Fruit fly (Drosophila melanogaster) S2 (cell line): ENCODE results near the gene CG15549.

ENCODE experiments used
- CG8478 ChIP-seq: fragments of >200 bp; optimal IDR thresholded peaks from 2 replicates; lab custom pipeline; 2018
- CTCF ChIP-seq, 2 experiments: fragments of >200 bp; optimal IDR thresholded peaks; 2 replicates each; lab custom pipeline; 2018

DNA sequence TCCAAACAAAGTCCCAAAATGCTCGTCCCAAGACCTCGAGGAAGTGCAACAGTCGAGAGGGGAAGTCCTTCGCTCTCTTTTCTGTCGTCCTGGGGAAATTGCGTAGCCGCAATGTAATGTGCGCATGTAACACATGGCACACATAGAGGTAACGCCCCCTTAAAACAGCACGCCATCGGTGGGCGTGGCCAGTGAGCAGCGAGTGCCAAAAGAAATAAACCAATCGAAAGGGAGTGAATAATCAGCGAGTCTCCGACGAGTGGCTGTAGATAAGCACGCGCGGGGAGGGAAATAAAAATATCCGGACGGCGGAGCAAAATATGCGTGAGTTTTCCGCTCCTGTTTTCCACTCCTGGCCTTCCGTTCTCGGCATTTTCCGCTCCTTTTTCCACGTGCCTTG is 27.3 kb downstream of the CG15549 start:
- TF ChIP-seq CTCF (optimal IDR thresholded peaks at IDR 0.05; lab: Kevin White, UChicago) (no peak), CG8478 (lab: Kevin White, UChicago) (no peak)
